Fruit fly (Drosophila melanogaster) whole organism: ENCODE data around the gene salm.

ENCODE experiments used
- CG8478 ChIP-seq: fragments of >200 bp; optimal IDR thresholded peaks from 2 replicates; lab custom pipeline; 2018; ENCODE audit warnings: inconsistent platforms
- Dll ChIP-seq: fragments of >200 bp; optimal IDR thresholded peaks from 2 replicates; lab custom pipeline; 2017
- EcR ChIP-seq, 2 experiments: fragments of >200 bp; optimal IDR thresholded peaks; 2 replicates each; lab custom pipeline; 2017; ENCODE audit warnings: missing biosample characterization in 2 of 2, missing genetic modification characterization in 2 of 2, missing genetic modification reagents in 2 of 2
- pan ChIP-seq: fragments of >200 bp; optimal IDR thresholded peaks from 2 replicates; lab custom pipeline; 2017
- psq ChIP-seq: fragments of >200 bp; optimal IDR thresholded peaks from 2 replicates; lab custom pipeline; 2017
- usp ChIP-seq: fragments of >200 bp; optimal IDR thresholded peaks from 2 replicates; lab custom pipeline; 2017; ENCODE audit warnings: missing biosample characterization, missing genetic modification characterization, mixed read lengths

dm6 chr2L:11436548-11436947, 8.9 kb downstream of the salm start:
- TF ChIP-seq Dll (lab: Kevin White, UChicago) = no peak
- no peak for TF ChIP-seq usp
- no peak for TF ChIP-seq psq (lab: Kevin White, UChicago)
- no peak for TF ChIP-seq EcR (GFP tag; optimal IDR thresholded peaks at IDR 0.05; lab: Kevin White, UChicago)
- no peak for TF ChIP-seq pan
- TF ChIP-seq CG8478 = no peak
